Worm (Caenorhabditis elegans) whole organism, L4/young adult: ENCODE results near the gene acr-5.
A peak's percentile ranks its signal among the peaks of the same experiment; 100 is the strongest.

Experiments used
- W03F9.2 ChIP-seq: fragments of 150-350 bp; optimal IDR thresholded peaks from 2 replicates; lab custom pipeline; 2014; ENCODE audit warnings: missing biosample characterization, missing genetic modification characterization
- dao-5 ChIP-seq: sonication (generic microtip); optimal IDR thresholded peaks from 2 replicates; lab custom pipeline; 2016; ENCODE audit warnings: missing genotype, missing genetic modification characterization, moderate library complexity, missing compliant biosample characterization
- him-1 ChIP-seq: sonication (generic microtip); optimal IDR thresholded peaks from 2 replicates; lab custom pipeline; 2016; ENCODE audit warnings: missing genotype, missing genetic modification reagents, missing genetic modification characterization, missing compliant biosample characterization

acr-5 gene

ce11 chrIII:6464913-6465312 lies 49.7 kb downstream of the acr-5 start, which contains the start of gene nduf-2.2:
TSS of gene nduf-2.2 (plus strand) at chrIII:6465222.
- TF ChIP-seq him-1 (tag; lab: Kevin White, UChicago): no peak

- TF ChIP-seq W03F9.2 (tag; lab: Kevin White, UChicago) (peak; percentile 47), dao-5 (tag; lab: Kevin White, UChicago) (no peak), him-1 (tag; lab: Kevin White, UChicago) (peak; percentile 21)
Observed at ce11 chrIII:6464113-6464571, 50.4 kb downstream of the acr-5 start.

- no peak for TF ChIP-seq W03F9.2 (tag; lab: Kevin White, UChicago)
Observed at ce11 chrIII:6463679-6464078, 50.9 kb downstream of the acr-5 start, which contains the start of gene dlc-1. TSS of gene dlc-1 (minus strand) at chrIII:6463779.

ce11 chrIII:6462610-6463009 lies 52.0 kb downstream of the acr-5 start, which contains the start of gene T26A5.8:
TSS of gene T26A5.8 (minus strand) at chrIII:6462856.
- TF ChIP-seq him-1 (tag; lab: Kevin White, UChicago) (no peak), W03F9.2 (tag; lab: Kevin White, UChicago) (no peak), dao-5 (tag; lab: Kevin White, UChicago) (no peak)

- no peak for TF ChIP-seq W03F9.2 (tag; lab: Kevin White, UChicago)
- TF ChIP-seq dao-5 (tag; lab: Kevin White, UChicago): no peak
- no peak for TF ChIP-seq him-1 (tag; lab: Kevin White, UChicago)
Observed at ce11 chrIII:6459820-6460219, 54.8 kb downstream of the acr-5 start, which contains the start of gene algn-1. TSS of gene algn-1 (plus strand) at chrIII:6460120.
